Fruit fly (Drosophila melanogaster) whole organism, prepupa: Measurements from ENCODE around the gene CG16734.

Experiments used
- Blimp-1 ChIP-seq: fragments of 200-800 bp; sonication (Bioruptor generic); optimal IDR thresholded peaks from 3 replicates; lab custom pipeline; 2017; ENCODE audit warnings: missing biosample characterization, missing genetic modification characterization, mild to moderate bottlenecking, moderate library complexity, missing genetic modification reagents
- CG10631 ChIP-seq: fragments of 200-800 bp; sonication (Bioruptor generic); optimal IDR thresholded peaks from 2 replicates; lab custom pipeline; 2016; ENCODE audit warnings: missing biosample characterization, missing genetic modification characterization
- CG10669 ChIP-seq: fragments of 200-800 bp; sonication (Bioruptor generic); optimal IDR thresholded peaks from 3 replicates; lab custom pipeline; 2018; ENCODE audit warnings: missing biosample characterization, mild to moderate bottlenecking, missing genetic modification characterization, moderate library complexity
- CG11294 ChIP-seq: fragments of 200-800 bp; sonication (Bioruptor generic); IDR thresholded peaks from 2 replicates; pipeline ENCODE4 v1.3.6; 2022; ENCODE audit warnings: missing biosample characterization, missing genetic modification characterization
- CG11902 ChIP-seq: fragments of 200-800 bp; sonication (Bioruptor generic); optimal IDR thresholded peaks from 3 replicates; lab custom pipeline; 2016; ENCODE audit warnings: missing biosample characterization, missing genetic modification characterization
- CG15336 ChIP-seq: fragments of 200-800 bp; sonication (Bioruptor generic); IDR thresholded peaks from 2 replicates; pipeline ENCODE4 v1.3.6; 2022; ENCODE audit warnings: missing biosample characterization, missing genetic modification characterization
- CG16779 ChIP-seq: fragments of 200-800 bp; sonication (Bioruptor generic); optimal IDR thresholded peaks from 3 replicates; lab custom pipeline; 2017; ENCODE audit warnings: missing biosample characterization, mild to moderate bottlenecking, missing genetic modification characterization
- CG3032 ChIP-seq: fragments of 200-800 bp; optimal IDR thresholded peaks from 2 replicates; lab custom pipeline; 2019; ENCODE audit warnings: missing biosample characterization, mild to moderate bottlenecking, missing genetic modification characterization, moderate library complexity
- CG31627 ChIP-seq: fragments of 200-800 bp; sonication (Bioruptor generic); optimal IDR thresholded peaks from 3 replicates; lab custom pipeline; 2016; ENCODE audit warnings: missing biosample characterization, missing genetic modification characterization
- CG32006 ChIP-seq: fragments of 200-800 bp; sonication (Bioruptor generic); optimal IDR thresholded peaks from 3 replicates; lab custom pipeline; 2017; ENCODE audit warnings: missing biosample characterization, mild to moderate bottlenecking, missing genetic modification characterization
- CG34406 ChIP-seq: fragments of 200-800 bp; sonication (Bioruptor generic); optimal IDR thresholded peaks from 3 replicates; lab custom pipeline; 2016; ENCODE audit warnings: missing biosample characterization, missing genetic modification characterization
- CG3919 ChIP-seq: fragments of 200-800 bp; sonication (Bioruptor generic); optimal IDR thresholded peaks from 3 replicates; lab custom pipeline; 2016; ENCODE audit warnings: missing biosample characterization, missing genetic modification characterization
- CG4318 ChIP-seq: fragments of 200-800 bp; sonication (Bioruptor generic); optimal IDR thresholded peaks from 3 replicates; lab custom pipeline; 2017; ENCODE audit warnings: missing biosample characterization, mild to moderate bottlenecking, missing genetic modification characterization
- CG6163 ChIP-seq: fragments of 200-800 bp; sonication (Bioruptor generic); IDR thresholded peaks from 3 replicates; pipeline ENCODE4 v1.3.6; 2022; ENCODE audit warnings: missing biosample characterization, missing genetic modification characterization
- CG6276 ChIP-seq: fragments of 200-800 bp; sonication (Bioruptor generic); optimal IDR thresholded peaks from 2 replicates; lab custom pipeline; 2017; ENCODE audit warnings: missing biosample characterization, mild to moderate bottlenecking, missing genetic modification characterization
- CG6792 ChIP-seq: fragments of 200-800 bp; sonication (Bioruptor generic); optimal IDR thresholded peaks from 3 replicates; lab custom pipeline; 2016; ENCODE audit warnings: missing biosample characterization, missing genetic modification characterization
- CG6808 ChIP-seq: fragments of 200-800 bp; sonication (Bioruptor generic); optimal IDR thresholded peaks from 3 replicates; lab custom pipeline; 2017; ENCODE audit warnings: missing biosample characterization, missing genetic modification characterization, mild to moderate bottlenecking, moderate library complexity, missing genetic modification reagents
- CG6854 ChIP-seq: fragments of 200-800 bp; sonication (Bioruptor generic); optimal IDR thresholded peaks from 2 replicates; lab custom pipeline; 2017; ENCODE audit warnings: missing biosample characterization, mild to moderate bottlenecking, missing genetic modification characterization
- CG7368 ChIP-seq: fragments of 200-800 bp; sonication (Bioruptor generic); optimal IDR thresholded peaks from 3 replicates; lab custom pipeline; 2016; ENCODE audit warnings: missing biosample characterization, missing genetic modification characterization
- CG8319 ChIP-seq: fragments of 200-800 bp; sonication (Bioruptor generic); optimal IDR thresholded peaks from 3 replicates; lab custom pipeline; 2016; ENCODE audit warnings: missing biosample characterization, missing genetic modification characterization
- CG8632 ChIP-seq: fragments of 200-800 bp; sonication (Bioruptor generic); optimal IDR thresholded peaks from 3 replicates; lab custom pipeline; 2016; ENCODE audit warnings: missing biosample characterization, missing genetic modification characterization
- CG9139 ChIP-seq: fragments of 200-800 bp; sonication (Bioruptor generic); optimal IDR thresholded peaks from 3 replicates; lab custom pipeline; 2017; ENCODE audit warnings: missing biosample characterization, mild to moderate bottlenecking, missing genetic modification characterization
- Eip75B ChIP-seq: fragments of 200-800 bp; sonication (Bioruptor generic); optimal IDR thresholded peaks from 3 replicates; lab custom pipeline; 2016; ENCODE audit warnings: missing biosample characterization, missing genetic modification characterization
- Eip78C ChIP-seq: fragments of 200-800 bp; sonication (Bioruptor generic); peaks from one replicate; lab custom pipeline; 2016; ENCODE audit warnings: missing biosample characterization, missing genetic modification characterization
- Eip93F ChIP-seq: fragments of 200-800 bp; sonication (Bioruptor generic); optimal IDR thresholded peaks from 2 replicates; lab custom pipeline; 2016; ENCODE audit warnings: missing biosample characterization, mild to moderate bottlenecking, missing genetic modification characterization
- Ets21C ChIP-seq: fragments of 200-800 bp; sonication (Bioruptor generic); optimal IDR thresholded peaks from 3 replicates; lab custom pipeline; 2016; ENCODE audit warnings: missing biosample characterization, missing genetic modification characterization
- Ets96B ChIP-seq: fragments of 200-800 bp; optimal IDR thresholded peaks from 2 replicates; lab custom pipeline; 2019; ENCODE audit warnings: missing biosample characterization, mild to moderate bottlenecking, missing genetic modification characterization, moderate library complexity
- Gug ChIP-seq: fragments of 200-800 bp; sonication (Bioruptor generic); IDR thresholded peaks from 2 replicates; pipeline ENCODE4 v1.3.6; 2022; ENCODE audit warnings: missing biosample characterization, missing genetic modification characterization
- Hr38 ChIP-seq: sonication (Bioruptor generic); optimal IDR thresholded peaks from 2 replicates; lab custom pipeline; 2016; ENCODE audit warnings: missing biosample characterization, missing genetic modification characterization
- Hr39 ChIP-seq: fragments of 200-800 bp; sonication (Bioruptor generic); optimal IDR thresholded peaks from 2 replicates; lab custom pipeline; 2016; ENCODE audit warnings: missing biosample characterization, missing genetic modification characterization
- Hr4 ChIP-seq: fragments of 200-800 bp; sonication (Bioruptor generic); optimal IDR thresholded peaks from 3 replicates; lab custom pipeline; 2016; ENCODE audit warnings: missing biosample characterization, missing genetic modification characterization
- Met ChIP-seq: fragments of 200-800 bp; sonication (Bioruptor generic); optimal IDR thresholded peaks from 3 replicates; lab custom pipeline; 2016; ENCODE audit warnings: missing biosample characterization, missing genetic modification characterization
- OdsH ChIP-seq: fragments of 200-800 bp; sonication (Bioruptor generic); optimal IDR thresholded peaks from 3 replicates; lab custom pipeline; 2016; ENCODE audit warnings: missing biosample characterization, missing genetic modification characterization
- Sox14 ChIP-seq: fragments of 200-800 bp; sonication (Bioruptor generic); optimal IDR thresholded peaks from 3 replicates; lab custom pipeline; 2016; ENCODE audit warnings: missing biosample characterization, missing genetic modification characterization
- acj6 ChIP-seq: fragments of 200-800 bp; sonication (Bioruptor generic); optimal IDR thresholded peaks from 3 replicates; lab custom pipeline; 2016; ENCODE audit warnings: missing biosample characterization, missing genetic modification characterization
- cyc ChIP-seq: fragments of 200-800 bp; sonication (Bioruptor generic); optimal IDR thresholded peaks from 3 replicates; lab custom pipeline; 2016; ENCODE audit warnings: missing biosample characterization, missing genetic modification characterization
- dac ChIP-seq: fragments of 200-800 bp; sonication (Bioruptor generic); optimal IDR thresholded peaks from 2 replicates; lab custom pipeline; 2017; ENCODE audit warnings: missing biosample characterization, mild to moderate bottlenecking, missing genetic modification characterization
- dsx ChIP-seq: fragments of 200-800 bp; optimal IDR thresholded peaks from 3 replicates; lab custom pipeline; 2019; ENCODE audit warnings: missing biosample characterization, mild to moderate bottlenecking, missing genetic modification characterization, moderate library complexity; ENCODE audit not compliant: poor library complexity, severe bottlenecking
- eg ChIP-seq: fragments of 200-800 bp; sonication (Bioruptor generic); IDR thresholded peaks from 3 replicates; pipeline ENCODE4 v1.3.6; 2022; ENCODE audit warnings: missing biosample characterization, missing genetic modification characterization
- esn ChIP-seq: fragments of 200-800 bp; sonication (Bioruptor generic); optimal IDR thresholded peaks from 2 replicates; lab custom pipeline; 2016; ENCODE audit warnings: missing biosample characterization, mild to moderate bottlenecking, missing genetic modification characterization, moderate library complexity
- fd85E ChIP-seq: fragments of 200-800 bp; sonication (Bioruptor generic); optimal IDR thresholded peaks from 3 replicates; lab custom pipeline; 2016; ENCODE audit warnings: missing biosample characterization, missing genetic modification characterization
- fkh ChIP-seq: fragments of 200-800 bp; sonication (Bioruptor generic); optimal IDR thresholded peaks from 3 replicates; lab custom pipeline; 2017; ENCODE audit warnings: missing biosample characterization, mild to moderate bottlenecking, missing genetic modification characterization, moderate library complexity
- net ChIP-seq: fragments of 200-800 bp; sonication (Bioruptor generic); optimal IDR thresholded peaks from 3 replicates; lab custom pipeline; 2016; ENCODE audit warnings: missing biosample characterization, missing genetic modification characterization
- salr ChIP-seq, 2 experiments: fragments of 200-800 bp; sonication (Bioruptor generic); optimal IDR thresholded peaks; 3 replicates each; lab custom pipeline; 2016 to 2018; ENCODE audit warnings: missing biosample characterization in 2 of 2, missing genetic modification characterization in 2 of 2, mild to moderate bottlenecking in 1 of 2
- ss ChIP-seq, 2 experiments: fragments of 200-800 bp; sonication (Bioruptor generic); optimal IDR thresholded peaks; 2 replicates in 1 of 2; 3 replicates in 1 of 2; lab custom pipeline; 2017 to 2018; ENCODE audit warnings: mild to moderate bottlenecking in 2 of 2, missing biosample characterization in 2 of 2, missing genetic modification characterization in 2 of 2, moderate library complexity in 1 of 2
- svp ChIP-seq: fragments of 200-800 bp; sonication (Bioruptor generic); peaks from one replicate; lab custom pipeline; 2016; ENCODE audit warnings: missing biosample characterization, missing genetic modification characterization
- topi ChIP-seq: fragments of 200-800 bp; sonication (Bioruptor generic); optimal IDR thresholded peaks from 3 replicates; lab custom pipeline; 2016; ENCODE audit warnings: missing biosample characterization, missing genetic modification characterization
- vri ChIP-seq: fragments of 200-800 bp; sonication (Bioruptor generic); optimal IDR thresholded peaks from 3 replicates; lab custom pipeline; 2016; ENCODE audit warnings: missing biosample characterization, mild to moderate bottlenecking, missing genetic modification characterization

The CG16734 gene

dm6 chr3R:9254798-9255197 is at the start of gene CG16734:
CG16734 (plus strand) TSS chr3R:9255052.
- TF ChIP-seq Hr39 (GFP tag; lab: Kevin White, UChicago) (no peak), CG31627 (GFP tag; lab: Kevin White, UChicago) (no peak), CG8632 (no peak), dac (GFP tag; lab: Kevin White, UChicago) (no peak), svp (GFP tag; lab: Kevin White, UChicago) (no peak), eg (GFP tag; lab: Robert Waterston, UW) (no peak), Met (GFP tag; lab: Kevin White, UChicago) (no peak), topi (GFP tag; lab: Kevin White, UChicago) (no peak), CG32006 (GFP tag; lab: Kevin White, UChicago) (no peak), CG7368 (no peak), CG9139 (no peak), ss (GFP tag; optimal IDR thresholded peaks at IDR 0.05; lab: Kevin White, UChicago) (no peak), CG34406 (GFP tag; lab: Kevin White, UChicago) (no peak), esn (GFP tag; lab: Kevin White, UChicago) (no peak), CG6792 (GFP tag; lab: Kevin White, UChicago) (no peak), CG10669 (GFP tag; lab: Kevin White, UChicago) (no peak), CG3919 (GFP tag; lab: Kevin White, UChicago) (no peak), Hr38 (GFP tag; lab: Kevin White, UChicago) (no peak), CG8319 (GFP tag; lab: Kevin White, UChicago) (no peak)

dm6 chr3R:9213029-9213428 is 41.8 kb upstream of the CG16734 start:
- TF ChIP-seq CG7368: no peak
- TF ChIP-seq Blimp-1 (GFP tag; lab: Kevin White, UChicago): no peak
- TF ChIP-seq Ets96B (tag; lab: Kevin White, UChicago): peak; percentile 8
- TF ChIP-seq Eip78C (GFP tag; lab: Kevin White, UChicago): peak; percentile 56
- TF ChIP-seq Sox14 (GFP tag; lab: Kevin White, UChicago): peak; percentile 29
- TF ChIP-seq CG11902 (GFP tag; lab: Kevin White, UChicago): no peak
- peak; percentile 22 for TF ChIP-seq Hr4 (GFP tag; lab: Kevin White, UChicago)
- TF ChIP-seq svp (GFP tag; lab: Kevin White, UChicago): no peak
- TF ChIP-seq fd85E: no peak
- TF ChIP-seq esn (GFP tag; lab: Kevin White, UChicago): no peak
- peak; percentile 14 for TF ChIP-seq CG6808 (GFP tag; lab: Kevin White, UChicago)
- TF ChIP-seq Hr39 (GFP tag; lab: Kevin White, UChicago): peak; percentile 18
- TF ChIP-seq salr (GFP tag; optimal IDR thresholded peaks at IDR 0.05; lab: Kevin White, UChicago): peak in 1 of 2 experiments; percentile 1
- no peak for TF ChIP-seq CG6854 (GFP tag; lab: Kevin White, UChicago)
- peak; percentile 20 for TF ChIP-seq CG31627 (GFP tag; lab: Kevin White, UChicago)
- no peak for TF ChIP-seq dsx
- 0 out of 3 replicates have a peak, but pooled peaks have one; percentile 47 for TF ChIP-seq CG6163 (GFP tag; lab: Robert Waterston, UW)
- no peak for TF ChIP-seq Gug (GFP tag; lab: Robert Waterston, UW)
- TF ChIP-seq Met (GFP tag; lab: Kevin White, UChicago): peak; percentile 21
- TF ChIP-seq fkh: no peak
- no peak for TF ChIP-seq Ets21C (GFP tag; lab: Kevin White, UChicago)
- peak; percentile 9 for TF ChIP-seq CG3032 (tag; lab: Kevin White, UChicago)
- no peak for TF ChIP-seq vri (GFP tag; lab: Kevin White, UChicago)
- no peak for TF ChIP-seq CG6276 (GFP tag; lab: Kevin White, UChicago)
- peak; percentile 35 for TF ChIP-seq CG10631
- no peak for TF ChIP-seq Hr38 (GFP tag; lab: Kevin White, UChicago)
- no peak for TF ChIP-seq CG11294 (GFP tag; lab: Robert Waterston, UW)
- no peak for TF ChIP-seq CG16779 (tag; lab: Kevin White, UChicago)
- peak; percentile 36 for TF ChIP-seq topi (GFP tag; lab: Kevin White, UChicago)
- peak; percentile 34 for TF ChIP-seq OdsH (GFP tag; lab: Kevin White, UChicago)
- no peak for TF ChIP-seq CG9139
- peak; percentile 32 for TF ChIP-seq CG10669 (GFP tag; lab: Kevin White, UChicago)
- peak; percentile 27 for TF ChIP-seq cyc (GFP tag; lab: Kevin White, UChicago)
- peak; percentile 22 for TF ChIP-seq Eip75B
- TF ChIP-seq net (GFP tag; lab: Kevin White, UChicago): no peak
- TF ChIP-seq CG15336 (GFP tag; lab: Robert Waterston, UW): no peak; the same call in 1 of the 2 replicates
- TF ChIP-seq CG32006 (GFP tag; lab: Kevin White, UChicago): peak; percentile 48
- no peak for TF ChIP-seq CG34406 (GFP tag; lab: Kevin White, UChicago)
- TF ChIP-seq eg (GFP tag; lab: Robert Waterston, UW): no peak
- TF ChIP-seq CG4318 (GFP tag; lab: Kevin White, UChicago): no peak
- peak; percentile 28 for TF ChIP-seq acj6 (GFP tag; lab: Kevin White, UChicago)
- no peak for TF ChIP-seq CG8632
- TF ChIP-seq Eip93F: no peak
- TF ChIP-seq CG6792 (GFP tag; lab: Kevin White, UChicago): peak; percentile 20
